Worm (Caenorhabditis elegans) whole organism, early embryonic: ENCODE results near the gene F14H3.14.

ENCODE experiments used
- B0310.2 ChIP-seq: sonication (generic microtip); optimal IDR thresholded peaks from 2 replicates; lab custom pipeline; 2016; ENCODE audit warnings: mild to moderate bottlenecking, missing genetic modification characterization, missing compliant biosample characterization
- F13C5.2 ChIP-seq: sonication (generic microtip); optimal IDR thresholded peaks from 2 replicates; lab custom pipeline; 2017; ENCODE audit warnings: mild to moderate bottlenecking, missing genetic modification characterization, inconsistent platforms, missing compliant biosample characterization
- aly-1 ChIP-seq: sonication (generic microtip); optimal IDR thresholded peaks from 2 replicates; lab custom pipeline; 2016; ENCODE audit warnings: missing genetic modification characterization, missing compliant biosample characterization
- ama-1 ChIP-seq: fragments of 150-350 bp; optimal IDR thresholded peaks from 2 replicates; lab custom pipeline; 2014
- ceh-13 ChIP-seq: fragments of 200-800 bp; sonication (Bioruptor generic); optimal IDR thresholded peaks from 2 replicates; lab custom pipeline; 2018; ENCODE audit warnings: mild to moderate bottlenecking, missing genetic modification characterization, missing compliant biosample characterization
- ceh-36 ChIP-seq: sonication (generic microtip); optimal IDR thresholded peaks from 2 replicates; lab custom pipeline; 2016; ENCODE audit warnings: missing genetic modification characterization, inconsistent platforms, missing compliant biosample characterization
- ets-7 ChIP-seq: sonication (generic microtip); optimal IDR thresholded peaks from 2 replicates; lab custom pipeline; 2016; ENCODE audit warnings: missing genotype, missing genetic modification characterization, missing compliant biosample characterization
- flt-1 ChIP-seq: fragments of 200-800 bp; sonication (Bioruptor generic); IDR thresholded peaks from 2 replicates; pipeline ENCODE4 v1.3.6; 2022; ENCODE audit warnings: missing genetic modification characterization, missing compliant biosample characterization
- hmbx-1 ChIP-seq: sonication (generic microtip); optimal IDR thresholded peaks from 2 replicates; lab custom pipeline; 2016; ENCODE audit warnings: mild to moderate bottlenecking, missing genetic modification characterization, missing compliant biosample characterization
- hmg-4 ChIP-seq: fragments of 200-800 bp; sonication (Bioruptor generic); optimal IDR thresholded peaks from 2 replicates; lab custom pipeline; 2018; ENCODE audit warnings: mild to moderate bottlenecking, missing genetic modification characterization, missing compliant biosample characterization
- hnd-1 ChIP-seq: sonication (generic microtip); optimal IDR thresholded peaks from 2 replicates; lab custom pipeline; 2016; ENCODE audit warnings: missing genetic modification characterization, missing compliant biosample characterization
- pes-1 ChIP-seq: fragments of 200-800 bp; sonication (Bioruptor generic); IDR thresholded peaks from 2 replicates; pipeline ENCODE4 v1.3.6; 2022; ENCODE audit warnings: missing genetic modification reagents, missing genetic modification characterization, missing compliant biosample characterization
- scrt-1 ChIP-seq: fragments of 200-800 bp; sonication (Bioruptor generic); IDR thresholded peaks from 2 replicates; pipeline ENCODE4 v1.3.6; 2022; ENCODE audit warnings: missing genetic modification characterization, missing compliant biosample characterization
- sea-1 ChIP-seq: fragments of 200-800 bp; sonication (Bioruptor generic); conservative IDR thresholded peaks from 2 replicates; pipeline ENCODE4 v1.3.6; 2022; ENCODE audit warnings: missing genetic modification characterization, missing compliant biosample characterization
- tbx-11 ChIP-seq: fragments of 200-800 bp; sonication (Bioruptor generic); IDR thresholded peaks from 2 replicates; pipeline ENCODE4 v1.3.6; 2022; ENCODE audit warnings: missing genetic modification characterization, missing compliant biosample characterization
- tbx-37 ChIP-seq: fragments of 200-800 bp; sonication (Bioruptor generic); conservative IDR thresholded peaks from 2 replicates; pipeline ENCODE4 v1.3.6; 2022; ENCODE audit warnings: missing genetic modification reagents, missing genetic modification characterization, missing compliant biosample characterization
- tra-4 ChIP-seq: sonication (generic microtip); optimal IDR thresholded peaks from 2 replicates; lab custom pipeline; 2017; ENCODE audit warnings: missing genetic modification characterization, missing compliant biosample characterization

The F14H3.14 gene

ce11 chrV:16080039-16080438 is 17.4 kb upstream of the F14H3.14 start:
- no peak for TF ChIP-seq tbx-37 (GFP tag; lab: Robert Waterston, UW)
- no peak for TF ChIP-seq F13C5.2
- no peak for TF ChIP-seq ets-7 (tag; lab: Kevin White, UChicago)
- TF ChIP-seq aly-1 (tag; lab: Kevin White, UChicago): no peak
- no peak for TF ChIP-seq ceh-36 (tag; lab: Kevin White, UChicago)
- TF ChIP-seq flt-1: no peak
- TF ChIP-seq B0310.2 (tag; lab: Kevin White, UChicago): no peak
- no peak for TF ChIP-seq scrt-1
- TF ChIP-seq tbx-11: no peak
- no peak for TF ChIP-seq pes-1 (GFP tag; lab: Robert Waterston, UW)
- TF ChIP-seq hmg-4 (GFP tag; lab: Kevin White, UChicago): no peak
- TF ChIP-seq hmbx-1 (tag; lab: Kevin White, UChicago): no peak
- no peak for TF ChIP-seq ceh-13 (GFP tag; lab: Kevin White, UChicago)
- no peak for TF ChIP-seq hnd-1 (tag; lab: Kevin White, UChicago)
- TF ChIP-seq ama-1 (lab: Kevin White, UChicago): no peak
- no peak for TF ChIP-seq sea-1 (GFP tag; lab: Robert Waterston, UW)

ce11 chrV:16075250-16075709 is 12.6 kb upstream of the F14H3.14 start, which contains the start of the genes F14H3.12 and srj-29:
Gene F14H3.12 (minus strand): TSS chrV:16075323.
Gene srj-29 (plus strand): TSS chrV:16075659.
- no peak for TF ChIP-seq ama-1 (lab: Kevin White, UChicago)
- no peak for TF ChIP-seq aly-1 (tag; lab: Kevin White, UChicago)
- no peak for TF ChIP-seq pes-1 (GFP tag; lab: Robert Waterston, UW)
- TF ChIP-seq hnd-1 (tag; lab: Kevin White, UChicago): no peak
- TF ChIP-seq tbx-37 (GFP tag; lab: Robert Waterston, UW): no peak
- TF ChIP-seq ets-7 (tag; lab: Kevin White, UChicago): no peak

ce11 chrV:16073856-16074255 is 11.2 kb upstream of the F14H3.14 start, which contains the start of gene srj-10:
Gene srj-10 (minus strand): TSS chrV:16073956.
- no peak for TF ChIP-seq tbx-37 (GFP tag; lab: Robert Waterston, UW)
- TF ChIP-seq ceh-13 (GFP tag; lab: Kevin White, UChicago): no peak
- TF ChIP-seq ceh-36 (tag; lab: Kevin White, UChicago): no peak
- TF ChIP-seq sea-1 (GFP tag; lab: Robert Waterston, UW): no peak
- no peak for TF ChIP-seq B0310.2 (tag; lab: Kevin White, UChicago)
- no peak for TF ChIP-seq scrt-1
- no peak for TF ChIP-seq F13C5.2

ce11 chrV:16071167-16071566 is 8.5 kb upstream of the F14H3.14 start, which contains the start of gene nhr-176:
Gene nhr-176 (plus strand): TSS chrV:16071325.
- TF ChIP-seq flt-1: no peak
- no peak for TF ChIP-seq F13C5.2
- no peak for TF ChIP-seq ceh-13 (GFP tag; lab: Kevin White, UChicago)
- no peak for TF ChIP-seq tbx-11
- TF ChIP-seq scrt-1: no peak
- no peak for TF ChIP-seq hnd-1 (tag; lab: Kevin White, UChicago)
- no peak for TF ChIP-seq B0310.2 (tag; lab: Kevin White, UChicago)
- no peak for TF ChIP-seq hmg-4 (GFP tag; lab: Kevin White, UChicago)
- TF ChIP-seq ama-1 (lab: Kevin White, UChicago): no peak
- no peak for TF ChIP-seq aly-1 (tag; lab: Kevin White, UChicago)
- no peak for TF ChIP-seq tra-4
- no peak for TF ChIP-seq sea-1 (GFP tag; lab: Robert Waterston, UW)
- TF ChIP-seq ets-7 (tag; lab: Kevin White, UChicago): no peak
- no peak for TF ChIP-seq ceh-36 (tag; lab: Kevin White, UChicago)

ce11 chrV:16068938-16069337 is 6.2 kb upstream of the F14H3.14 start, which contains the start of gene cyp-35D1:
Gene cyp-35D1 (plus strand): TSS chrV:16069238.
- TF ChIP-seq aly-1 (tag; lab: Kevin White, UChicago) (no peak), tbx-37 (GFP tag; lab: Robert Waterston, UW) (no peak), tra-4 (no peak), scrt-1 (no peak), sea-1 (GFP tag; lab: Robert Waterston, UW) (no peak), hmg-4 (GFP tag; lab: Kevin White, UChicago) (no peak), ets-7 (tag; lab: Kevin White, UChicago) (no peak), pes-1 (GFP tag; lab: Robert Waterston, UW) (no peak)

- TF ChIP-seq ets-7 (tag; lab: Kevin White, UChicago) (no peak), tbx-11 (no peak), B0310.2 (tag; lab: Kevin White, UChicago) (no peak), hmbx-1 (tag; lab: Kevin White, UChicago) (no peak), ceh-13 (GFP tag; lab: Kevin White, UChicago) (no peak), aly-1 (tag; lab: Kevin White, UChicago) (no peak), flt-1 (no peak), hmg-4 (GFP tag; lab: Kevin White, UChicago) (no peak), tra-4 (no peak), pes-1 (GFP tag; lab: Robert Waterston, UW) (no peak), sea-1 (GFP tag; lab: Robert Waterston, UW) (no peak), hnd-1 (tag; lab: Kevin White, UChicago) (no peak), ama-1 (lab: Kevin White, UChicago) (no peak), scrt-1 (no peak), ceh-36 (tag; lab: Kevin White, UChicago) (no peak), F13C5.2 (no peak), tbx-37 (GFP tag; lab: Robert Waterston, UW) (no peak)
Measured at ce11 chrV:16061993-16062392, 695 bp downstream of the F14H3.14 start, which contains the start of gene fbxa-100. Gene fbxa-100 (minus strand): TSS chrV:16062093.

ce11 chrV:16060135-16060534 is 2.6 kb downstream of the F14H3.14 start, which contains the start of gene F14H3.15:
Gene F14H3.15 (minus strand): TSS chrV:16060235.
- TF ChIP-seq scrt-1: no peak
- no peak for TF ChIP-seq ceh-36 (tag; lab: Kevin White, UChicago)
- no peak for TF ChIP-seq sea-1 (GFP tag; lab: Robert Waterston, UW)
- TF ChIP-seq hnd-1 (tag; lab: Kevin White, UChicago): no peak
- no peak for TF ChIP-seq flt-1
- no peak for TF ChIP-seq F13C5.2
- TF ChIP-seq hmg-4 (GFP tag; lab: Kevin White, UChicago): no peak
